Fruit fly (Drosophila melanogaster): Measurements from ENCODE around the gene mtm.

DNA sequence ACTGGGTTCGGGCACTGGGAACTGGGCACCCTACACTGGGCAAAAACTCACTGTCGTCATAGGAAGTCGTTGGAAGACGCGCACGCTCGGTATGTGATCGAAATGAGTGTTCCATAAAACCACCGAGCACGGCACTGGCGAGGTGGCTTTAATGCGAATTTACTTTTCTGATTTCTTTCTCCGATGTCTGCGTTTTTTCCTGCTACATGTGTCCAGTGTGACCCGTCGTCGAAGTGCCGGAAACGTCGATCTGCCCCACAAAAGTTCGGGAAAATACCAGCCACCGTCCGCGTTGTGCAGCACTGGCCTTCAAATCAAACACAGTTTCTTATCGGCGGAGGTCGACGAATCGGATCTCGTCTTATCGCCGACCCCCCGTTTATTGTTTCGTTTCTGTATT is 37.6 kb downstream of the mtm start, which contains the start of gene Kdm5:
- TF ChIP-seq CG12605 (GFP tag; IDR thresholded peaks at IDR 0.05) (no peak), Pif1B (GFP tag; optimal IDR thresholded peaks at IDR 0.05) (no peak), CG14655 (GFP tag; optimal IDR thresholded peaks at IDR 0.05) (no peak)
